Worm (Caenorhabditis elegans): Measurements from ENCODE around the gene unc-86.

The unc-86 gene

ce11 chrIII:8229480-8229879 lies 13.3 kb upstream of the unc-86 start:
- no peak for TF ChIP-seq ceh-31 (tag; optimal IDR thresholded peaks at IDR 0.05)
- TF ChIP-seq K09A11.1 (tag; optimal IDR thresholded peaks at IDR 0.05; ENCODE audit: insufficient read depth): no peak
- TF ChIP-seq ets-4 (tag; optimal IDR thresholded peaks at IDR 0.05): no peak
- TF ChIP-seq C38D4.7 (GFP tag; optimal IDR thresholded peaks at IDR 0.05): no peak
- no peak for TF ChIP-seq T23F11.4 (GFP tag; optimal IDR thresholded peaks at IDR 0.05)
- no peak for TF ChIP-seq ceh-6 (GFP tag; optimal IDR thresholded peaks at IDR 0.05)
- no peak for TF ChIP-seq ceh-19 (GFP tag; optimal IDR thresholded peaks at IDR 0.05)
- TF ChIP-seq pat-9 (tag; optimal IDR thresholded peaks at IDR 0.05): no peak

ce11 chrIII:8228916-8229315 lies 12.8 kb upstream of the unc-86 start:
- TF ChIP-seq ceh-22 (tag; optimal IDR thresholded peaks at IDR 0.05) (no peak), zip-5 (tag; optimal IDR thresholded peaks at IDR 0.05) (no peak), nhr-11 (tag; optimal IDR thresholded peaks at IDR 0.05) (no peak), elt-4 (tag; optimal IDR thresholded peaks at IDR 0.05) (no peak), C38D4.7 (GFP tag; optimal IDR thresholded peaks at IDR 0.05) (no peak)

ce11 chrIII:8227511-8227910 lies 11.4 kb upstream of the unc-86 start, which contains the start of gene fbxl-1:
Gene fbxl-1 (plus strand): TSS chrIII:8227830.
- TF ChIP-seq tbx-2 (tag; optimal IDR thresholded peaks at IDR 0.05): peak; percentile 66
- TF ChIP-seq unc-55 (GFP tag; optimal IDR thresholded peaks at IDR 0.05): peak; percentile 77
- TF ChIP-seq fkh-10 (GFP tag; optimal IDR thresholded peaks at IDR 0.05): no peak
- no peak for TF ChIP-seq Y22D7AL.16 (tag; optimal IDR thresholded peaks at IDR 0.05)
- peak; percentile 52 for TF ChIP-seq nfya-1 (tag; optimal IDR thresholded peaks at IDR 0.05)
- peak; percentile 95 for TF ChIP-seq hlh-30 (tag; optimal IDR thresholded peaks at IDR 0.05; ENCODE audit: insufficient read depth)
- TF ChIP-seq odd-2 (tag; optimal IDR thresholded peaks at IDR 0.05): no peak
- TF ChIP-seq pax-1 (tag; optimal IDR thresholded peaks at IDR 0.05): no peak
- TF ChIP-seq rnt-1 (tag; optimal IDR thresholded peaks at IDR 0.05): peak; percentile 57
- TF ChIP-seq ceh-24 (tag; optimal IDR thresholded peaks at IDR 0.05): no peak
- TF ChIP-seq sox-4 (tag; optimal IDR thresholded peaks at IDR 0.05): no peak
- TF ChIP-seq ceh-45 (GFP tag; IDR thresholded peaks at IDR 0.05): no peak
- peak; percentile 13 for TF ChIP-seq ceh-14 (tag; optimal IDR thresholded peaks at IDR 0.05)
- TF ChIP-seq C38D4.7 (GFP tag; optimal IDR thresholded peaks at IDR 0.05): no peak
- peak; percentile 57 for TF ChIP-seq ceh-18 (tag; optimal IDR thresholded peaks at IDR 0.05)
- peak; percentile 58 for TF ChIP-seq ceh-31 (tag; optimal IDR thresholded peaks at IDR 0.05)
- peak; percentile 73 for TF ChIP-seq ceh-34 (tag; optimal IDR thresholded peaks at IDR 0.05)
- peak; percentile 16 for TF ChIP-seq ztf-16 (tag; optimal IDR thresholded peaks at IDR 0.05)
- peak; percentile 13 for TF ChIP-seq F13H6.1 (tag; optimal IDR thresholded peaks at IDR 0.05)
- TF ChIP-seq unc-42 (tag; optimal IDR thresholded peaks at IDR 0.05): peak; percentile 1

- TF ChIP-seq pha-2 (tag; optimal IDR thresholded peaks at IDR 0.05): no peak
- TF ChIP-seq dmd-4 (tag; optimal IDR thresholded peaks at IDR 0.05; ENCODE audit: borderline replicate concordance): no peak
- no peak for TF ChIP-seq F13H6.1 (tag; optimal IDR thresholded peaks at IDR 0.05)
- TF ChIP-seq eyg-1 (tag; optimal IDR thresholded peaks at IDR 0.05): no peak
- TF ChIP-seq pha-4 (tag; optimal IDR thresholded peaks at IDR 0.05): no peak
- no peak for TF ChIP-seq zip-5 (tag; optimal IDR thresholded peaks at IDR 0.05)
Observed at ce11 chrIII:8226178-8226577, 10.0 kb upstream of the unc-86 start, which contains the start of gene rfs-1. Gene rfs-1 (plus strand): TSS chrIII:8226478.

ce11 chrIII:8224769-8225168 lies 8.6 kb upstream of the unc-86 start, which contains the start of gene mob-4:
Gene mob-4 (plus strand): TSS chrIII:8225097.
- TF ChIP-seq sox-4 (tag; optimal IDR thresholded peaks at IDR 0.05) (no peak), syd-9 (tag; optimal IDR thresholded peaks at IDR 0.05) (no peak), ceh-14 (tag; optimal IDR thresholded peaks at IDR 0.05) (no peak)

Data from whole organism, late embryonic.